Fruit fly (Drosophila melanogaster) whole organism, pupa: ENCODE data around the gene CG15498.

Experiments
- CG10348 ChIP-seq: fragments of 200-800 bp; sonication (Bioruptor generic); IDR thresholded peaks from 2 replicates; pipeline ENCODE4 v1.3.6; 2022; ENCODE audit warnings: missing biosample characterization, missing genetic modification characterization
- CG12605 ChIP-seq: fragments of 200-800 bp; sonication (Bioruptor generic); IDR thresholded peaks from 2 replicates; pipeline ENCODE4 v1.3.6; 2022; ENCODE audit warnings: missing biosample characterization, missing genetic modification characterization
- CG13204 ChIP-seq: fragments of 200-800 bp; sonication (Bioruptor generic); optimal IDR thresholded peaks from 2 replicates; lab custom pipeline; 2018; ENCODE audit warnings: missing biosample characterization, mild to moderate bottlenecking, missing genetic modification characterization, moderate library complexity
- CG14655 ChIP-seq: fragments of 200-800 bp; sonication (Bioruptor generic); optimal IDR thresholded peaks from 3 replicates; lab custom pipeline; 2017; ENCODE audit warnings: mild to moderate bottlenecking, missing biosample characterization, missing genetic modification reagents, missing genetic modification characterization
- CG15710 ChIP-seq: fragments of 200-800 bp; sonication (Bioruptor generic); optimal IDR thresholded peaks from 2 replicates; lab custom pipeline; 2018; ENCODE audit warnings: missing biosample characterization, mild to moderate bottlenecking, missing genetic modification characterization, moderate library complexity
- CG17806 ChIP-seq: fragments of 200-800 bp; sonication (Bioruptor generic); optimal IDR thresholded peaks from 2 replicates; lab custom pipeline; 2018; ENCODE audit warnings: missing biosample characterization, mild to moderate bottlenecking, missing genetic modification characterization, moderate library complexity
- CG32121 ChIP-seq: fragments of 200-800 bp; sonication (Bioruptor generic); IDR thresholded peaks from 2 replicates; pipeline ENCODE4 v1.3.6; 2022; ENCODE audit warnings: missing biosample characterization, missing genetic modification characterization
- CG34367 ChIP-seq: fragments of 200-800 bp; sonication (Bioruptor generic); optimal IDR thresholded peaks from 2 replicates; lab custom pipeline; 2018; ENCODE audit warnings: missing biosample characterization, mild to moderate bottlenecking, missing genetic modification characterization
- CG4496 ChIP-seq: fragments of 200-800 bp; sonication (Bioruptor generic); IDR thresholded peaks from 3 replicates; pipeline ENCODE4 v1.3.6; 2022; ENCODE audit warnings: missing biosample characterization, missing genetic modification characterization
- CG8159 ChIP-seq: fragments of 200-800 bp; sonication (Bioruptor generic); optimal IDR thresholded peaks from 3 replicates; lab custom pipeline; 2018; ENCODE audit warnings: missing biosample characterization, mild to moderate bottlenecking, missing genetic modification characterization, moderate library complexity
- CG8301 ChIP-seq: fragments of 200-800 bp; sonication (Bioruptor generic); optimal IDR thresholded peaks from 2 replicates; lab custom pipeline; 2018; ENCODE audit warnings: missing biosample characterization, mild to moderate bottlenecking, missing genetic modification characterization
- CG9948 ChIP-seq: fragments of 200-800 bp; sonication (Bioruptor generic); optimal IDR thresholded peaks from 2 replicates; lab custom pipeline; 2018; ENCODE audit warnings: missing biosample characterization, mild to moderate bottlenecking, missing genetic modification characterization, moderate library complexity
- D1 ChIP-seq: fragments of 200-800 bp; sonication (Bioruptor generic); optimal IDR thresholded peaks from 2 replicates; lab custom pipeline; 2018; ENCODE audit warnings: missing biosample characterization, mild to moderate bottlenecking, missing genetic modification characterization, moderate library complexity
- EcR ChIP-seq: fragments of 200-800 bp; sonication (Bioruptor generic); optimal IDR thresholded peaks from 3 replicates; lab custom pipeline; 2019; ENCODE audit warnings: missing biosample characterization, missing genetic modification characterization, mild to moderate bottlenecking, moderate library complexity, missing genetic modification reagents
- Ets98B ChIP-seq: fragments of 200-800 bp; sonication (Bioruptor generic); IDR thresholded peaks from 2 replicates; pipeline ENCODE4 v1.3.6; 2022; ENCODE audit warnings: missing biosample characterization, missing genetic modification characterization
- Pif1A ChIP-seq: fragments of 200-800 bp; sonication (Bioruptor generic); optimal IDR thresholded peaks from 3 replicates; lab custom pipeline; 2016; ENCODE audit warnings: missing biosample characterization, missing genetic modification characterization
- Pif1B ChIP-seq: fragments of 200-800 bp; sonication (Bioruptor generic); optimal IDR thresholded peaks from 3 replicates; lab custom pipeline; 2016; ENCODE audit warnings: missing biosample characterization, missing genetic modification characterization
- Snoo ChIP-seq: fragments of 200-800 bp; sonication (Bioruptor generic); optimal IDR thresholded peaks from 3 replicates; lab custom pipeline; 2017; ENCODE audit warnings: missing biosample characterization, mild to moderate bottlenecking, missing genetic modification characterization, inconsistent platforms
- fd96Ca ChIP-seq: fragments of 200-800 bp; sonication (Bioruptor generic); IDR thresholded peaks from 3 replicates; pipeline ENCODE4 v1.3.6; 2022; ENCODE audit warnings: missing biosample characterization, missing genetic modification characterization
- gl ChIP-seq: fragments of 200-800 bp; sonication (Bioruptor generic); optimal IDR thresholded peaks from 2 replicates; lab custom pipeline; 2018; ENCODE audit warnings: missing biosample characterization, mild to moderate bottlenecking, missing genetic modification characterization
- rn ChIP-seq: fragments of 200-800 bp; sonication (Bioruptor generic); IDR thresholded peaks from 2 replicates; pipeline ENCODE4 v1.3.6; 2022; ENCODE audit warnings: missing biosample characterization, missing genetic modification characterization

Gene CG15498

dm6 chr3R:21593079-21593478 is 24.1 kb upstream of the CG15498 start:
- TF ChIP-seq CG15710 = no peak
- TF ChIP-seq CG9948 = no peak
- no peak for TF ChIP-seq CG10348 (GFP tag; lab: Robert Waterston, UW)
- TF ChIP-seq CG8301 = no peak
- no peak for TF ChIP-seq CG12605 (GFP tag; lab: Robert Waterston, UW)
- no peak for TF ChIP-seq CG32121 (GFP tag; lab: Robert Waterston, UW)
- TF ChIP-seq Ets98B (GFP tag; lab: Robert Waterston, UW) = no peak
- TF ChIP-seq gl (tag; lab: Kevin White, UChicago) = no peak

- TF ChIP-seq CG9948 (no peak), CG15710 (peak; percentile 1), Pif1A (GFP tag; lab: Kevin White, UChicago) (peak; percentile 15), D1 (tag; lab: Kevin White, UChicago) (no peak), CG12605 (GFP tag; lab: Robert Waterston, UW) (peak; percentile 60), gl (tag; lab: Kevin White, UChicago) (peak; percentile 70), Snoo (tag; lab: Kevin White, UChicago) (no peak), CG14655 (no peak), EcR (GFP tag; lab: Kevin White, UChicago) (peak; percentile 60), CG4496 (GFP tag; lab: Robert Waterston, UW) (no peak), CG8159 (tag; lab: Kevin White, UChicago) (peak; percentile 17), CG13204 (peak; percentile 76), CG17806 (no peak), CG32121 (GFP tag; lab: Robert Waterston, UW) (no peak), fd96Ca (GFP tag; lab: Robert Waterston, UW) (0 out of 3 replicates have a peak, but pooled peaks have one; percentile 35), CG34367 (tag; lab: Kevin White, UChicago) (peak; percentile 30)
Measured at dm6 chr3R:21591962-21592361, 23.0 kb upstream of the CG15498 start.

- TF ChIP-seq Pif1B (GFP tag; lab: Kevin White, UChicago) = no peak
- no peak for TF ChIP-seq EcR (GFP tag; lab: Kevin White, UChicago)
Measured at dm6 chr3R:21591370-21591743, 22.4 kb upstream of the CG15498 start.

- TF ChIP-seq CG15710 = peak; percentile 5
- peak; percentile 18 for TF ChIP-seq CG14655
- TF ChIP-seq Ets98B (GFP tag; lab: Robert Waterston, UW) = peak; percentile 67
- peak; percentile 30 for TF ChIP-seq CG34367 (tag; lab: Kevin White, UChicago)
- no peak for TF ChIP-seq CG9948
- TF ChIP-seq Pif1A (GFP tag; lab: Kevin White, UChicago) = peak; percentile 30
- TF ChIP-seq Snoo (tag; lab: Kevin White, UChicago) = peak; percentile 34
- peak; percentile 51 for TF ChIP-seq CG32121 (GFP tag; lab: Robert Waterston, UW)
- peak; percentile 5 for TF ChIP-seq Pif1B (GFP tag; lab: Kevin White, UChicago)
- TF ChIP-seq CG10348 (GFP tag; lab: Robert Waterston, UW) = no peak
- TF ChIP-seq CG8159 (tag; lab: Kevin White, UChicago) = peak; percentile 35
- no peak for TF ChIP-seq CG17806
- no peak for TF ChIP-seq CG8301
- TF ChIP-seq CG13204 = peak; percentile 1
- TF ChIP-seq fd96Ca (GFP tag; lab: Robert Waterston, UW) = peak; percentile 70
- TF ChIP-seq CG4496 (GFP tag; lab: Robert Waterston, UW) = peak; percentile 77
- TF ChIP-seq gl (tag; lab: Kevin White, UChicago) = peak; percentile 46
- TF ChIP-seq, all 21 proteins: peak for 13
Measured at dm6 chr3R:21590677-21591369, 21.9 kb upstream of the CG15498 start.

- TF ChIP-seq rn (GFP tag; lab: Robert Waterston, UW) (no peak), CG4496 (GFP tag; lab: Robert Waterston, UW) (no peak), D1 (tag; lab: Kevin White, UChicago) (no peak), CG8159 (tag; lab: Kevin White, UChicago) (no peak), gl (tag; lab: Kevin White, UChicago) (no peak), CG10348 (GFP tag; lab: Robert Waterston, UW) (no peak), Ets98B (GFP tag; lab: Robert Waterston, UW) (no peak), Snoo (tag; lab: Kevin White, UChicago) (no peak), CG12605 (GFP tag; lab: Robert Waterston, UW) (no peak), CG14655 (no peak), fd96Ca (GFP tag; lab: Robert Waterston, UW) (no peak), CG8301 (no peak), CG32121 (GFP tag; lab: Robert Waterston, UW) (no peak; the same call in 1 of the 2 replicates), Pif1B (GFP tag; lab: Kevin White, UChicago) (no peak), CG34367 (tag; lab: Kevin White, UChicago) (no peak)
Measured at dm6 chr3R:21590203-21590659, 21.3 kb upstream of the CG15498 start.

- peak; percentile 30 for TF ChIP-seq CG14655
- TF ChIP-seq gl (tag; lab: Kevin White, UChicago) = no peak
- no peak for TF ChIP-seq rn (GFP tag; lab: Robert Waterston, UW)
- no peak for TF ChIP-seq CG17806
- no peak for TF ChIP-seq Pif1B (GFP tag; lab: Kevin White, UChicago)
- peak; percentile 20; the same call in 1 of the 2 replicates for TF ChIP-seq CG32121 (GFP tag; lab: Robert Waterston, UW)
- no peak for TF ChIP-seq CG8301
- peak; percentile 77; the same call in 2 of the 3 replicates for TF ChIP-seq fd96Ca (GFP tag; lab: Robert Waterston, UW)
- no peak for TF ChIP-seq CG10348 (GFP tag; lab: Robert Waterston, UW)
- peak; percentile 2 for TF ChIP-seq CG34367 (tag; lab: Kevin White, UChicago)
- peak; percentile 36 for TF ChIP-seq CG15710
- TF ChIP-seq CG13204 = peak; percentile 66
- TF ChIP-seq Ets98B (GFP tag; lab: Robert Waterston, UW) = peak; percentile 35; the same call in 1 of the 2 replicates
- TF ChIP-seq Pif1A (GFP tag; lab: Kevin White, UChicago) = no peak
- peak; percentile 6 for TF ChIP-seq CG9948
- TF ChIP-seq EcR (GFP tag; lab: Kevin White, UChicago) = peak; percentile 65
- TF ChIP-seq Snoo (tag; lab: Kevin White, UChicago) = peak; percentile 42
- peak; percentile 71 for TF ChIP-seq CG4496 (GFP tag; lab: Robert Waterston, UW)
- 0 out of 2 replicates have a peak, but pooled peaks have one; percentile 20 for TF ChIP-seq CG12605 (GFP tag; lab: Robert Waterston, UW)
- peak; percentile 59 for TF ChIP-seq CG8159 (tag; lab: Kevin White, UChicago)
- no peak for TF ChIP-seq D1 (tag; lab: Kevin White, UChicago)
Measured at dm6 chr3R:21589500-21590202, 20.7 kb upstream of the CG15498 start.
